Worm (Caenorhabditis elegans) whole organism, L3 larva: ENCODE data around the gene mrps-33.

ENCODE experiments used
- ZK546.5 ChIP-seq: sonication (generic microtip); optimal IDR thresholded peaks from 2 replicates; lab custom pipeline; 2017; ENCODE audit warnings: missing biosample characterization, missing genetic modification characterization
- ceh-16 ChIP-seq: sonication (generic microtip); optimal IDR thresholded peaks from 2 replicates; lab custom pipeline; 2017; ENCODE audit warnings: missing biosample characterization, missing genetic modification characterization
- daf-12 ChIP-seq: fragments of 150-350 bp; optimal IDR thresholded peaks from 2 replicates; lab custom pipeline; 2014; ENCODE audit warnings: missing biosample characterization, missing genetic modification reagents, missing genetic modification characterization
- elt-2 ChIP-seq: sonication (generic microtip); optimal IDR thresholded peaks from 2 replicates; lab custom pipeline; 2016; ENCODE audit warnings: missing genetic modification reagents, mild to moderate bottlenecking, missing genetic modification characterization, missing compliant biosample characterization
- fkh-10 ChIP-seq: sonication (generic microtip); optimal IDR thresholded peaks from 2 replicates; lab custom pipeline; 2017; ENCODE audit warnings: missing biosample characterization, missing genetic modification reagents, missing genetic modification characterization
- fos-1 ChIP-seq: fragments of 150-350 bp; optimal IDR thresholded peaks from 2 replicates; lab custom pipeline; 2014; ENCODE audit warnings: missing biosample characterization, missing genetic modification characterization
- nhr-25 ChIP-seq: sonication (generic microtip); optimal IDR thresholded peaks from 2 replicates; lab custom pipeline; 2017; ENCODE audit warnings: missing biosample characterization, missing genetic modification characterization
- nhr-28 ChIP-seq: fragments of 150-350 bp; optimal IDR thresholded peaks from 2 replicates; lab custom pipeline; 2014; ENCODE audit warnings: missing biosample characterization, missing genetic modification characterization
- unc-62 ChIP-seq: fragments of 150-350 bp; sonication (generic microtip); optimal IDR thresholded peaks from 4 replicates; lab custom pipeline; 2014; ENCODE audit warnings: missing biosample characterization, missing genetic modification reagents, missing genetic modification characterization

- no peak for TF ChIP-seq fos-1 (tag; lab: Kevin White, UChicago)
- TF ChIP-seq nhr-28 (tag; lab: Kevin White, UChicago), result no peak
- no peak for TF ChIP-seq ceh-16 (tag; lab: Kevin White, UChicago)
- TF ChIP-seq unc-62, result no peak
- no peak for TF ChIP-seq elt-2
- TF ChIP-seq fkh-10 (GFP tag; lab: Kevin White, UChicago), result no peak
- no peak for TF ChIP-seq ZK546.5
- TF ChIP-seq daf-12 (tag; lab: Kevin White, UChicago), result no peak
- TF ChIP-seq nhr-25 (tag; lab: Kevin White, UChicago), result no peak
These were observed 14.3 kb upstream of the mrps-33 start for ce11 chrIV:8754146-8754545.
